Fruit fly (Drosophila melanogaster) whole organism, embryonic: ENCODE data around the gene sra.

ENCODE experiments used
- Ada2b ChIP-seq: fragments of 200-800 bp; sonication (Bioruptor generic); IDR thresholded peaks from 2 replicates; pipeline ENCODE4 v1.3.6; 2022; ENCODE audit warnings: missing biosample characterization, missing genetic modification characterization
- Bteb2 ChIP-seq: fragments of 200-800 bp; sonication (Bioruptor generic); optimal IDR thresholded peaks from 2 replicates; lab custom pipeline; 2016; ENCODE audit warnings: missing biosample characterization, missing genetic modification characterization
- C15 ChIP-seq: fragments of 200-800 bp; sonication (Bioruptor generic); IDR thresholded peaks from 3 replicates; pipeline ENCODE4 v1.3.6; 2022; ENCODE audit warnings: missing biosample characterization, missing genetic modification characterization
- CG10979 ChIP-seq: fragments of 200-800 bp; sonication (Bioruptor generic); optimal IDR thresholded peaks from 2 replicates; lab custom pipeline; 2018; ENCODE audit warnings: missing biosample characterization, mild to moderate bottlenecking, missing genetic modification characterization, moderate library complexity
- CG11504 ChIP-seq: fragments of 200-800 bp; sonication (Bioruptor generic); optimal IDR thresholded peaks from 3 replicates; lab custom pipeline; 2019; ENCODE audit warnings: missing biosample characterization, mild to moderate bottlenecking, missing genetic modification characterization, moderate library complexity
- CG14860 ChIP-seq: fragments of 200-800 bp; sonication (Bioruptor generic); IDR thresholded peaks from 3 replicates; pipeline ENCODE4 v1.3.6; 2022; ENCODE audit warnings: missing biosample characterization, missing genetic modification characterization; ENCODE audit not compliant: partially characterized antibody
- CG15073 ChIP-seq: fragments of 200-800 bp; sonication (Bioruptor generic); optimal IDR thresholded peaks from 2 replicates; lab custom pipeline; 2016; ENCODE audit warnings: missing biosample characterization, missing genetic modification characterization
- CG1603 ChIP-seq: fragments of 200-800 bp; sonication (Bioruptor generic); optimal IDR thresholded peaks from 2 replicates; lab custom pipeline; 2019; ENCODE audit warnings: missing biosample characterization, mild to moderate bottlenecking, missing genetic modification characterization, moderate library complexity
- CG17912 ChIP-seq: fragments of 200-800 bp; sonication (Bioruptor generic); optimal IDR thresholded peaks from 2 replicates; lab custom pipeline; 2018; ENCODE audit warnings: missing biosample characterization, mild to moderate bottlenecking, missing genetic modification characterization
- CG1792 ChIP-seq: fragments of 200-800 bp; sonication (Bioruptor generic); optimal IDR thresholded peaks from 2 replicates; lab custom pipeline; 2016; ENCODE audit warnings: missing biosample characterization, missing genetic modification characterization
- CG18011 ChIP-seq: fragments of 200-800 bp; sonication (Bioruptor generic); optimal IDR thresholded peaks from 2 replicates; lab custom pipeline; 2017; ENCODE audit warnings: missing biosample characterization, missing genetic modification characterization, mild to moderate bottlenecking, moderate library complexity, missing genotype
- CG18764 ChIP-seq: fragments of 200-800 bp; sonication (Bioruptor generic); optimal IDR thresholded peaks from 3 replicates; lab custom pipeline; 2016; ENCODE audit warnings: missing biosample characterization, missing genetic modification characterization
- CG30403 ChIP-seq: fragments of 200-800 bp; sonication (Bioruptor generic); optimal IDR thresholded peaks from 3 replicates; lab custom pipeline; 2016; ENCODE audit warnings: missing biosample characterization, missing genetic modification characterization
- CG31365 ChIP-seq: fragments of 200-800 bp; sonication (Bioruptor generic); optimal IDR thresholded peaks from 2 replicates; lab custom pipeline; 2018; ENCODE audit warnings: missing biosample characterization, mild to moderate bottlenecking, missing genetic modification characterization
- CG43689 ChIP-seq: fragments of 200-800 bp; sonication (Bioruptor generic); IDR thresholded peaks from 2 replicates; pipeline ENCODE4 v1.3.6; 2022; ENCODE audit warnings: missing biosample characterization, missing genetic modification characterization
- CG6175 ChIP-seq: fragments of 200-800 bp; sonication (Bioruptor generic); IDR thresholded peaks from 3 replicates; pipeline ENCODE4 v1.3.6; 2022; ENCODE audit warnings: missing biosample characterization, missing genetic modification characterization
- CG7271 ChIP-seq: fragments of 200-800 bp; sonication (Bioruptor generic); optimal IDR thresholded peaks from 2 replicates; lab custom pipeline; 2018; ENCODE audit warnings: missing biosample characterization, mild to moderate bottlenecking, missing genetic modification characterization, moderate library complexity
- CG8924 ChIP-seq: fragments of 200-800 bp; optimal IDR thresholded peaks from 3 replicates; lab custom pipeline; 2019; ENCODE audit warnings: missing biosample characterization, mild to moderate bottlenecking, missing genetic modification characterization, moderate library complexity
- D19A ChIP-seq: fragments of 200-800 bp; optimal IDR thresholded peaks from 3 replicates; lab custom pipeline; 2019; ENCODE audit warnings: missing biosample characterization, mild to moderate bottlenecking, missing genetic modification characterization, moderate library complexity
- Dbx ChIP-seq: fragments of 200-800 bp; sonication (Bioruptor generic); IDR thresholded peaks from 3 replicates; pipeline ENCODE4 v1.3.6; 2022; ENCODE audit warnings: missing biosample characterization, missing genetic modification characterization
- Doc2 ChIP-seq: fragments of 200-800 bp; sonication (Bioruptor generic); IDR thresholded peaks from 2 replicates; pipeline ENCODE4 v1.3.6; 2022; ENCODE audit warnings: missing biosample characterization, missing genetic modification characterization
- Dp ChIP-seq: fragments of 200-800 bp; sonication (Bioruptor generic); optimal IDR thresholded peaks from 2 replicates; lab custom pipeline; 2018; ENCODE audit warnings: missing biosample characterization, mild to moderate bottlenecking, missing genetic modification characterization, moderate library complexity
- Eip74EF ChIP-seq, 2 experiments: fragments of 200-800 bp in 1 of 2; fragments of >200 bp in 1 of 2; sonication (Bioruptor generic) in 1 of 2; optimal IDR thresholded peaks; 2 replicates each; lab custom pipeline; 2017 to 2019; ENCODE audit warnings: missing biosample characterization in 2 of 2, missing genetic modification characterization in 2 of 2, mild to moderate bottlenecking in 1 of 2, moderate library complexity in 1 of 2
- HLH3B ChIP-seq: fragments of 200-800 bp; sonication (Bioruptor generic); IDR thresholded peaks from 2 replicates; pipeline ENCODE4 v1.3.6; 2022; ENCODE audit warnings: missing biosample characterization, missing genetic modification characterization
- HLH4C ChIP-seq: fragments of 200-800 bp; sonication (Bioruptor generic); IDR thresholded peaks from 3 replicates; pipeline ENCODE4 v1.3.6; 2022; ENCODE audit warnings: missing biosample characterization, missing genetic modification characterization; ENCODE audit not compliant: partially characterized antibody
- Rfx ChIP-seq: fragments of 200-800 bp; sonication (Bioruptor generic); IDR thresholded peaks from 2 replicates; pipeline ENCODE4 v1.3.6; 2022; ENCODE audit warnings: missing biosample characterization, missing genetic modification characterization
- Sox102F ChIP-seq: fragments of 200-800 bp; sonication (Bioruptor generic); optimal IDR thresholded peaks from 2 replicates; lab custom pipeline; 2018; ENCODE audit warnings: missing biosample characterization, mild to moderate bottlenecking, missing genetic modification characterization, moderate library complexity
- Stat92E ChIP-seq, 3 experiments: fragments of >200 bp in 2 of 3; fragments of 200-800 bp in 1 of 3; sonication (Bioruptor generic) in 1 of 3; optimal IDR thresholded peaks; 2 replicates each; lab custom pipeline; 2017 to 2019; ENCODE audit warnings: missing biosample characterization in 3 of 3, missing genetic modification characterization in 3 of 3, mild to moderate bottlenecking in 1 of 3, moderate library complexity in 1 of 3
- ab ChIP-seq: fragments of 200-800 bp; sonication (Bioruptor generic); optimal IDR thresholded peaks from 2 replicates; lab custom pipeline; 2016; ENCODE audit warnings: missing biosample characterization, missing genetic modification characterization
- ase ChIP-seq: fragments of 200-800 bp; sonication (Bioruptor generic); IDR thresholded peaks from 3 replicates; pipeline ENCODE4 v1.3.6; 2022; ENCODE audit warnings: missing biosample characterization, missing genetic modification characterization
- btn ChIP-seq: fragments of 200-800 bp; sonication (Bioruptor generic); optimal IDR thresholded peaks from 2 replicates; lab custom pipeline; 2016; ENCODE audit warnings: missing biosample characterization, missing genetic modification characterization
- chm ChIP-seq: fragments of 200-800 bp; sonication (Bioruptor generic); IDR thresholded peaks from 2 replicates; pipeline ENCODE4 v1.3.6; 2022; ENCODE audit warnings: missing biosample characterization, missing genetic modification characterization
- corto ChIP-seq: fragments of 200-800 bp; sonication (Bioruptor generic); optimal IDR thresholded peaks from 2 replicates; lab custom pipeline; 2016; ENCODE audit warnings: missing biosample characterization, mild to moderate bottlenecking, missing genetic modification characterization, moderate library complexity
- crp ChIP-seq, 2 experiments: fragments of 200-800 bp; sonication (Bioruptor generic); optimal IDR thresholded peaks; 2 replicates in 1 of 2; 3 replicates in 1 of 2; lab custom pipeline; 2017; ENCODE audit warnings: missing biosample characterization in 2 of 2, missing genetic modification characterization in 2 of 2, mild to moderate bottlenecking in 1 of 2, moderate library complexity in 1 of 2
- dmrt99B ChIP-seq: fragments of 200-800 bp; sonication (Bioruptor generic); optimal IDR thresholded peaks from 2 replicates; lab custom pipeline; 2018; ENCODE audit warnings: missing biosample characterization, mild to moderate bottlenecking, missing genetic modification characterization, moderate library complexity
- fru ChIP-seq: fragments of >200 bp; optimal IDR thresholded peaks from 2 replicates; lab custom pipeline; 2017
- gro ChIP-seq: fragments of 200-800 bp; sonication (Bioruptor generic); optimal IDR thresholded peaks from 2 replicates; lab custom pipeline; 2016; ENCODE audit warnings: missing biosample characterization, missing genetic modification characterization
- h ChIP-seq: fragments of >200 bp; optimal IDR thresholded peaks from 2 replicates; lab custom pipeline; 2017
- hbn ChIP-seq: fragments of 200-800 bp; sonication (Bioruptor generic); IDR thresholded peaks from 2 replicates; pipeline ENCODE4 v1.3.6; 2022; ENCODE audit warnings: missing biosample characterization, missing genetic modification characterization; ENCODE audit not compliant: partially characterized antibody
- jigr1 ChIP-seq: fragments of 200-800 bp; sonication (Bioruptor generic); IDR thresholded peaks from 3 replicates; pipeline ENCODE4 v1.3.6; 2022; ENCODE audit warnings: missing biosample characterization, missing genetic modification characterization
- pan ChIP-seq, 4 experiments: fragments of >200 bp in 3 of 4; fragments of 200-800 bp in 1 of 4; sonication (Bioruptor generic) in 1 of 4; optimal IDR thresholded peaks in 3 of 4; IDR thresholded peaks in 1 of 4; 2 replicates each; pipeline versions ENCODE4 v1.3.6 to Lab custom; 2017 to 2022; ENCODE audit warnings: missing biosample characterization in 2 of 4, missing genetic modification characterization in 2 of 4, mixed read lengths in 1 of 4
- salm ChIP-seq: fragments of 200-800 bp; sonication (Bioruptor generic); optimal IDR thresholded peaks from 2 replicates; lab custom pipeline; 2018; ENCODE audit warnings: missing biosample characterization, mild to moderate bottlenecking, missing genetic modification characterization
- sima ChIP-seq: fragments of 200-800 bp; sonication (Bioruptor generic); optimal IDR thresholded peaks from 2 replicates; lab custom pipeline; 2016; ENCODE audit warnings: missing biosample characterization, missing genetic modification characterization
- sr ChIP-seq: fragments of 200-800 bp; sonication (Bioruptor generic); IDR thresholded peaks from 3 replicates; pipeline ENCODE4 v1.3.6; 2022; ENCODE audit warnings: missing biosample characterization, missing genetic modification characterization
- stwl ChIP-seq: fragments of 200-800 bp; sonication (Bioruptor generic); optimal IDR thresholded peaks from 3 replicates; lab custom pipeline; 2018; ENCODE audit warnings: missing biosample characterization, mild to moderate bottlenecking, missing genetic modification characterization, moderate library complexity
- trem ChIP-seq: fragments of 200-800 bp; optimal IDR thresholded peaks from 3 replicates; lab custom pipeline; 2019; ENCODE audit warnings: missing biosample characterization, mild to moderate bottlenecking, missing genetic modification characterization, moderate library complexity
- trh ChIP-seq: fragments of 200-800 bp; sonication (Bioruptor generic); optimal IDR thresholded peaks from 2 replicates; lab custom pipeline; 2016; ENCODE audit warnings: missing biosample characterization, missing genetic modification characterization
- zfh2 ChIP-seq: fragments of 200-800 bp; sonication (Bioruptor generic); optimal IDR thresholded peaks from 2 replicates; lab custom pipeline; 2016; ENCODE audit warnings: missing biosample characterization, missing genetic modification characterization

Gene sra

dm6 chr3R:16146632-16147453 lies 40.0 kb upstream of the sra start, which contains the start of the genes Mic26-27 and CG5916 (continued):
- no peak for TF ChIP-seq CG7271 (tag; lab: Kevin White, UChicago)
- TF ChIP-seq CG17912 (GFP tag; lab: Kevin White, UChicago) = no peak
- no peak for TF ChIP-seq CG15073 (GFP tag; lab: Kevin White, UChicago)
- TF ChIP-seq jigr1 (GFP tag; lab: Robert Waterston, UW) = peak; percentile 69; the same call in 2 of the 3 replicates
- peak; percentile 32; the same call in 1 of the 3 replicates for TF ChIP-seq CG6175 (GFP tag; lab: Robert Waterston, UW)
- TF ChIP-seq trem = peak; percentile 80
- no peak for TF ChIP-seq pan (optimal IDR thresholded peaks at IDR 0.05; lab: Kevin White, UChicago)
- peak in 1 of 2 experiments; percentile 68 for TF ChIP-seq pan (GFP tag; optimal IDR thresholded peaks at IDR 0.05 in 1 of 2, IDR thresholded peaks at IDR 0.05 in 1 of 2)
- no peak for TF ChIP-seq salm (tag; lab: Kevin White, UChicago)
- no peak for TF ChIP-seq h (lab: Kevin White, UChicago)
- TF ChIP-seq sr = peak; percentile 90
- TF ChIP-seq ase (GFP tag; lab: Robert Waterston, UW) = peak; percentile 83
- no peak for TF ChIP-seq C15 (GFP tag; lab: Robert Waterston, UW)
- TF ChIP-seq Rfx = peak; percentile 92
- TF ChIP-seq dmrt99B (tag; lab: Kevin White, UChicago) = no peak
- TF ChIP-seq CG30403 (GFP tag; lab: Kevin White, UChicago) = peak; percentile 93
- no peak for TF ChIP-seq Eip74EF (GFP tag; optimal IDR thresholded peaks at IDR 0.05; lab: Kevin White, UChicago)
- TF ChIP-seq crp (GFP tag; optimal IDR thresholded peaks at IDR 0.05; lab: Kevin White, UChicago) = peak; percentile 75 to 91
- TF ChIP-seq CG18764 (GFP tag; lab: Kevin White, UChicago) = peak; percentile 99
- no peak for TF ChIP-seq CG43689 (GFP tag; lab: Robert Waterston, UW)
- TF ChIP-seq CG18011 (GFP tag; lab: Kevin White, UChicago) = peak; percentile 71
- TF ChIP-seq Sox102F = peak; percentile 88
- TF ChIP-seq sima (GFP tag; lab: Kevin White, UChicago) = peak; percentile 1
- TF ChIP-seq zfh2 (GFP tag; lab: Kevin White, UChicago) = peak; percentile 88
- TF ChIP-seq ab = peak; percentile 82
- TF ChIP-seq Dp = peak; percentile 15
- TF ChIP-seq CG1792 (GFP tag; lab: Kevin White, UChicago) = peak; percentile 99
- TF ChIP-seq Ada2b (GFP tag; lab: Robert Waterston, UW) = peak; percentile 83
- no peak for TF ChIP-seq fru (lab: Kevin White, UChicago)
- TF ChIP-seq CG1603 = peak; percentile 92
- TF ChIP-seq chm (GFP tag; lab: Robert Waterston, UW) = peak; percentile 69
- TF ChIP-seq stwl (tag; lab: Kevin White, UChicago) = peak; percentile 81
- TF ChIP-seq D19A (tag; lab: Kevin White, UChicago) = no peak
- peak; percentile 86 for TF ChIP-seq HLH3B (GFP tag; lab: Robert Waterston, UW)
- TF ChIP-seq CG11504 (tag; lab: Kevin White, UChicago) = no peak
- peak; percentile 70 for TF ChIP-seq gro (GFP tag; lab: Kevin White, UChicago)
- peak; percentile 99 for TF ChIP-seq hbn (GFP tag; lab: Robert Waterston, UW)
- peak; percentile 77 for TF ChIP-seq Bteb2
- TF ChIP-seq CG14860 (GFP tag; lab: Robert Waterston, UW) = peak; percentile 100
- no peak for TF ChIP-seq Stat92E (GFP tag; optimal IDR thresholded peaks at IDR 0.05; lab: Kevin White, UChicago)
- TF ChIP-seq corto (GFP tag; lab: Kevin White, UChicago) = peak; percentile 57
- TF ChIP-seq Dbx (GFP tag; lab: Robert Waterston, UW) = peak; percentile 93
- TF ChIP-seq CG31365 (tag; lab: Kevin White, UChicago) = peak; percentile 80
- TF ChIP-seq trh (GFP tag; lab: Kevin White, UChicago) = no peak
- TF ChIP-seq CG8924 = peak; percentile 84
- TF ChIP-seq CG10979 (tag; lab: Kevin White, UChicago) = peak; percentile 93
- TF ChIP-seq HLH4C = peak; percentile 100
- peak; percentile 63; the same call in 1 of the 2 replicates for TF ChIP-seq Doc2
- TF ChIP-seq btn (GFP tag; lab: Kevin White, UChicago) = peak; percentile 42
